Worm (Caenorhabditis elegans): ENCODE data around the gene R12H7.4.

The R12H7.4 gene

ce11 chrX:13190912-13191311 is 26.0 kb upstream of the R12H7.4 start, which contains the start of gene gpa-6:
TSS of gene gpa-6 (plus strand) at chrX:13191212.
- TF ChIP-seq ceh-40 (GFP tag; IDR thresholded peaks at IDR 0.05) (no peak), F52B5.7 (tag; optimal IDR thresholded peaks at IDR 0.05) (no peak), aptf-2 (GFP tag; conservative IDR thresholded peaks at IDR 0.05) (no peak), K11D2.4 (GFP tag; IDR thresholded peaks at IDR 0.05) (no peak), sptf-2 (GFP tag; optimal IDR thresholded peaks at IDR 0.05) (no peak), ZK185.1 (tag; optimal IDR thresholded peaks at IDR 0.05; ENCODE audit: poor library complexity, severe bottlenecking) (no peak), B0035.1 (tag; optimal IDR thresholded peaks at IDR 0.05) (no peak), F39B2.1 (GFP tag; IDR thresholded peaks at IDR 0.05) (no peak), ekl-4 (GFP tag; IDR thresholded peaks at IDR 0.05) (no peak), snpc-1.1 (tag; optimal IDR thresholded peaks at IDR 0.05; ENCODE audit: insufficient read depth) (no peak), F37B4.10 (GFP tag; IDR thresholded peaks at IDR 0.05) (no peak), tbp1 (GFP tag; optimal IDR thresholded peaks at IDR 0.05) (no peak), ztf-22 (GFP tag; optimal IDR thresholded peaks at IDR 0.05) (no peak), him-1 (tag; optimal IDR thresholded peaks at IDR 0.05) (no peak), tlf-1 (GFP tag; optimal IDR thresholded peaks at IDR 0.05) (no peak), rcor-1 (GFP tag; IDR thresholded peaks at IDR 0.05) (no peak), T07F8.4 (tag; optimal IDR thresholded peaks at IDR 0.05) (no peak), sea-2 (GFP tag; IDR thresholded peaks at IDR 0.05) (no peak), F57A8.1 (GFP tag; optimal IDR thresholded peaks at IDR 0.05) (no peak), athp-1 (tag; optimal IDR thresholded peaks at IDR 0.05) (no peak)

- TF ChIP-seq snpc-4 (GFP tag; optimal IDR thresholded peaks at IDR 0.05), result no peak
- no peak for TF ChIP-seq snpc-4 (tag; optimal IDR thresholded peaks at IDR 0.05)
- no peak for TF ChIP-seq ceh-100 (GFP tag; IDR thresholded peaks at IDR 0.05)
- no peak for TF ChIP-seq zim-3 (tag; optimal IDR thresholded peaks at IDR 0.05)
- no peak for TF ChIP-seq Y56A3A.18 (GFP tag; IDR thresholded peaks at IDR 0.05)
- TF ChIP-seq rpc-1 (optimal IDR thresholded peaks at IDR 0.05), result no peak
- TF ChIP-seq rpc-1 (tag; optimal IDR thresholded peaks at IDR 0.05), result no peak
These were observed 18.8 kb upstream of the R12H7.4 start for ce11 chrX:13198134-13198533.

ce11 chrX:13200312-13200711 is 16.6 kb upstream of the R12H7.4 start:
- TF ChIP-seq nfya-1 (tag; optimal IDR thresholded peaks at IDR 0.05; ENCODE audit: borderline replicate concordance, insufficient read depth) (no peak), snpc-1.1 (tag; optimal IDR thresholded peaks at IDR 0.05; ENCODE audit: insufficient read depth) (no peak), D2030.7 (GFP tag; IDR thresholded peaks at IDR 0.05) (no peak), F37B4.10 (GFP tag; IDR thresholded peaks at IDR 0.05) (no peak), rcor-1 (GFP tag; IDR thresholded peaks at IDR 0.05) (no peak), cebp-1 (GFP tag; IDR thresholded peaks at IDR 0.05) (no peak), cebp-1 (tag; optimal IDR thresholded peaks at IDR 0.05) (no peak), lin-35 (GFP tag; optimal IDR thresholded peaks at IDR 0.05) (no peak), F55B11.4 (tag; optimal IDR thresholded peaks at IDR 0.05; ENCODE audit: borderline replicate concordance, insufficient read depth) (no peak), nhr-120 (GFP tag; IDR thresholded peaks at IDR 0.05) (no peak), ceh-100 (GFP tag; IDR thresholded peaks at IDR 0.05) (no peak), F57A8.1 (GFP tag; optimal IDR thresholded peaks at IDR 0.05) (no peak), atf-7 (tag; optimal IDR thresholded peaks at IDR 0.05) (no peak), C17E4.6 (GFP tag; IDR thresholded peaks at IDR 0.05) (no peak), hmg-20 (GFP tag; IDR thresholded peaks at IDR 0.05) (no peak), athp-1 (tag; optimal IDR thresholded peaks at IDR 0.05) (no peak), akir-1 (GFP tag; optimal IDR thresholded peaks at IDR 0.05) (no peak)

Measured in whole organism, young adult.